Fruit fly (Drosophila melanogaster): ENCODE results near the gene CG4572.

Gene CG4572

dm6 chr3R:19858017-19858659, 6.1 kb downstream of the CG4572 start (continued):
- no peak for TF ChIP-seq rib (GFP tag; IDR thresholded peaks at IDR 0.05)
- no peak for TF ChIP-seq CG2678 (tag; optimal IDR thresholded peaks at IDR 0.05)
- TF ChIP-seq aop (GFP tag; IDR thresholded peaks at IDR 0.05), result no peak
- no peak for TF ChIP-seq Dip2 (GFP tag; IDR thresholded peaks at IDR 0.05)
- no peak for TF ChIP-seq BEAF-32 (GFP tag; optimal IDR thresholded peaks at IDR 0.05)
- TF ChIP-seq z (GFP tag; IDR thresholded peaks at IDR 0.05), result no peak
- no peak for TF ChIP-seq ro (GFP tag; IDR thresholded peaks at IDR 0.05)
- no peak for TF ChIP-seq CG9215 (GFP tag; IDR thresholded peaks at IDR 0.05)
- TF ChIP-seq Lpt (GFP tag; optimal IDR thresholded peaks at IDR 0.05), result no peak
- no peak for TF ChIP-seq CG13123 (GFP tag; optimal IDR thresholded peaks at IDR 0.05)
- no peak for TF ChIP-seq CG6854 (GFP tag; optimal IDR thresholded peaks at IDR 0.05)
- TF ChIP-seq unc-4 (GFP tag; IDR thresholded peaks at IDR 0.05; ENCODE audit: partially characterized antibody), result no peak
- TF ChIP-seq hkb (optimal IDR thresholded peaks at IDR 0.05), result no peak
- TF ChIP-seq hkb (GFP tag; IDR thresholded peaks at IDR 0.05), result peak; percentile 68
- TF ChIP-seq B-H2 (GFP tag; optimal IDR thresholded peaks at IDR 0.05), result peak; percentile 23
- no peak for TF ChIP-seq CG4707 (GFP tag; optimal IDR thresholded peaks at IDR 0.05)
- TF ChIP-seq Dek (tag; optimal IDR thresholded peaks at IDR 0.05), result no peak
- no peak for TF ChIP-seq Dad (GFP tag; optimal IDR thresholded peaks at IDR 0.05)
- peak in 1 of 2 experiments; percentile 19 for TF ChIP-seq chif (GFP tag; optimal IDR thresholded peaks at IDR 0.05)
- TF ChIP-seq run (tag; optimal IDR thresholded peaks at IDR 0.05), result no peak
- no peak for TF ChIP-seq H15 (GFP tag; IDR thresholded peaks at IDR 0.05)
- no peak for TF ChIP-seq unpg (GFP tag; optimal IDR thresholded peaks at IDR 0.05)
- TF ChIP-seq Hand (GFP tag; optimal IDR thresholded peaks at IDR 0.05), result no peak
- TF ChIP-seq luna (GFP tag; optimal IDR thresholded peaks at IDR 0.05), result no peak
- peak; percentile 3 for TF ChIP-seq odd (GFP tag; optimal IDR thresholded peaks at IDR 0.05)
- peak; percentile 42 for TF ChIP-seq bcd (GFP tag; optimal IDR thresholded peaks at IDR 0.05)
- TF ChIP-seq croc (GFP tag; conservative IDR thresholded peaks at IDR 0.05), result no peak
- TF ChIP-seq Rfx (GFP tag; IDR thresholded peaks at IDR 0.05), result peak; percentile 46; the same call in 1 of the 2 replicates
- TF ChIP-seq CG10543 (GFP tag; optimal IDR thresholded peaks at IDR 0.05), result no peak
- TF ChIP-seq zen2 (GFP tag; IDR thresholded peaks at IDR 0.05; ENCODE audit: partially characterized antibody), result no peak
- no peak for TF ChIP-seq CG32767 (GFP tag; IDR thresholded peaks at IDR 0.05)
- TF ChIP-seq dimm (GFP tag; IDR thresholded peaks at IDR 0.05), result no peak
- TF ChIP-seq CG10431 (GFP tag; optimal IDR thresholded peaks at IDR 0.05), result no peak
- peak; percentile 16 for TF ChIP-seq CG9727 (GFP tag; optimal IDR thresholded peaks at IDR 0.05)

DNA sequence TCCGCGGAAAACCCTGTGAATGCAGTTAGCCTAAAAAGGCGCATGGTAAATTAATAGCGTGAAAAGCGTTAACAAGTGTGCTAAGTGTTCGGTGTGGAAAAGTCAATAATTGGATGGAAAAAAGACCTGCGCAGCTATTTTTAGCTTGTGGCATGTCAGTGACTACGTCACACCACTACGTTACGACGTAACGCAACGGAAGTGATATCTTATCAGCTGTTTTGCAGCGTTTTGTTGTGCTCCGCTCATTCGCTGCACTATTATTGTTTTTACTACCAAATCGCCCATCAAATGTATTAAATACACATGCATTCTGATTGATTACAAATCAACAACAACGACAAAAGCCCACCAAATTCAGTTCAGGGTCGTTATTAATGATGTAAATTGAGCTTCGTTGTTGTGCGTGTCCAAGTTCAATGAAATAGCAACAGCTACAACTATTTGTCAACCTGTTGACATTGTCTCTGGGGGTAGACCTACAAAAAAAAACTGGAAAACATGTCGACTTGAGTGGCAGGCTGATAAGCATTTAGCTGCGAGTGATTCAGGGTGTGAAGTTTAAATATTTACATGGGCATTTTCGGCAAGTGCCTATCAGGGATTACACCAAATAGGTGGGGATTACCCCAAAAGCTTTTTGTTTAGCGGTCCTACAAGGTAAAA, 16.5 kb downstream of the CG4572 start:
- TF ChIP-seq sqz (GFP tag; optimal IDR thresholded peaks at IDR 0.05) (peak; percentile 92), CG14965 (GFP tag; optimal IDR thresholded peaks at IDR 0.05; ENCODE audit: borderline replicate concordance) (no peak), ham (GFP tag; IDR thresholded peaks at IDR 0.05) (no peak), Awh (GFP tag; IDR thresholded peaks at IDR 0.05) (no peak; the same call in none of the 2 replicates), CG43689 (GFP tag; IDR thresholded peaks at IDR 0.05) (no peak), Nf-YA (GFP tag; IDR thresholded peaks at IDR 0.05) (peak; percentile 42), D (optimal IDR thresholded peaks at IDR 0.05) (no peak), D (GFP tag; optimal IDR thresholded peaks at IDR 0.05) (no peak), CkIIα-i1 (GFP tag; IDR thresholded peaks at IDR 0.05) (no peak), CG17328 (GFP tag; IDR thresholded peaks at IDR 0.05) (peak; percentile 22; the same call in 1 of the 2 replicates), Atf-2 (GFP tag; optimal IDR thresholded peaks at IDR 0.05) (peak; percentile 9), fu2 (GFP tag; optimal IDR thresholded peaks at IDR 0.05) (no peak), sob (GFP tag; IDR thresholded peaks at IDR 0.05) (peak; percentile 44; the same call in 1 of the 2 replicates), CG17829 (tag; optimal IDR thresholded peaks at IDR 0.05) (peak; percentile 6), CG18262 (tag; optimal IDR thresholded peaks at IDR 0.05) (no peak), CG15479 (GFP tag; optimal IDR thresholded peaks at IDR 0.05) (no peak), CG11456 (GFP tag; IDR thresholded peaks at IDR 0.05) (no peak), chn (GFP tag; optimal IDR thresholded peaks at IDR 0.05) (no peak)
